Fruit fly (Drosophila melanogaster) S2 (cell line): Measurements from ENCODE around the gene CG32237.

ENCODE experiments used
- CG8478 ChIP-seq: fragments of >200 bp; optimal IDR thresholded peaks from 2 replicates; lab custom pipeline; 2018
- CTCF ChIP-seq, 2 experiments: fragments of >200 bp; optimal IDR thresholded peaks; 2 replicates each; lab custom pipeline; 2018

DNA sequence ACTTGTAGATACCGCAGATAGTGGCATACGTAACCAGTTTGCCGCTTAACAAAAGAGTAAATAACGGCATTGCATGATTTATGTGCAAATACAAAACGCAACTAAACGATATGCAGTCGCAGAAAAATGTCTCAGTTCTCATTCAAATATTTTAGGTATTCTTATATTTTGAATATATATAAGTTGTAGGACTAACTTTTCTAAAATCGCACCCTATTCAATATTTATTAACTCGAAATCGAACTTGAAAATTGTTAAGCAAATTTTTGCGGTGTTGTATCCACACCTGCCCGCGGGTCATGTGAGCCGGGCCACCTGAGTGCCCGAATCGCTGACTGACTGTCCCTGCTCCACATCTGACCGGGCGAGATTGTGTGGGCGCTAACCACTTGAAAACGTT lies 4.2 kb downstream of the CG32237 start:
- no peak for TF ChIP-seq CG8478 (lab: Kevin White, UChicago)
- TF ChIP-seq CTCF (optimal IDR thresholded peaks at IDR 0.05; lab: Kevin White, UChicago), result no peak
